Fruit fly (Drosophila melanogaster): ENCODE results near the gene Sfp87B.

dm6 chr3R:12259819-12260218, 13.1 kb upstream of the Sfp87B start:
- TF ChIP-seq Sox102F (GFP tag; optimal IDR thresholded peaks at IDR 0.05) (no peak), CG6792 (GFP tag; optimal IDR thresholded peaks at IDR 0.05) (no peak), CG6163 (GFP tag; IDR thresholded peaks at IDR 0.05) (no peak), Eip78C (GFP tag) (no peak), fd85E (GFP tag; optimal IDR thresholded peaks at IDR 0.05) (no peak), Eip75B (GFP tag; optimal IDR thresholded peaks at IDR 0.05) (no peak), Met (GFP tag; optimal IDR thresholded peaks at IDR 0.05) (no peak), Hr38 (GFP tag; optimal IDR thresholded peaks at IDR 0.05) (no peak)
